Fruit fly (Drosophila melanogaster): ENCODE measurements around the gene SA1.

The SA1 gene

DNA sequence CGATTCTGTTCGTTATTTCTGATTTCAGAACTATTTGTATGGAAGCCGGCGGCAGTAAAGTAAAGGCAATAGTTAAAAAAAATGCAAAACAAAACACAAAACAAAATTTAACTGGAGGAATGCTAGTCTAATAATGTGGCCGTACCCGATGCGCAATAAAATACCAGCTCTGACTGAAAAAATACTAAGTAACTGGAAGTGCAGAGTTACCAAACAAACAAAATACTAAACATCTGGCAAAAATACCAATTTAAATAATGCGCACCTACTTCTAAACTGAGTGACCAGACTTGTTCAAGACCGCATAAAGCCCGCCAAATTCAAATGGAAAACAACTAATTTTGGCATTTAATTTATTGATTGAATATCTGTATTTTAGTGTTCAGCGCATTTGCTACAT lies 36.3 kb upstream of the SA1 start, which contains the start of gene Wee1:
Gene Wee1 (minus strand): TSS at position 175 of the 400 bp plus-strand sequence.
- TF ChIP-seq foxo (GFP tag; optimal IDR thresholded peaks at IDR 0.05) (no peak), woc (GFP tag; optimal IDR thresholded peaks at IDR 0.05) (no peak), Mio (GFP tag; optimal IDR thresholded peaks at IDR 0.05) (no peak), Dif (GFP tag; optimal IDR thresholded peaks at IDR 0.05; ENCODE audit: partially characterized antibody) (no peak), Myc (optimal IDR thresholded peaks at IDR 0.05) (no peak), Sp1 (GFP tag; optimal IDR thresholded peaks at IDR 0.05) (no peak), fru (GFP tag; optimal IDR thresholded peaks at IDR 0.05) (no peak), Hr83 (GFP tag; optimal IDR thresholded peaks at IDR 0.05; ENCODE audit: poor library complexity, severe bottlenecking) (no peak), Vsx2 (GFP tag; optimal IDR thresholded peaks at IDR 0.05; ENCODE audit: partially characterized antibody) (no peak), usp (GFP tag; optimal IDR thresholded peaks at IDR 0.05) (no peak), Dfd (GFP tag; optimal IDR thresholded peaks at IDR 0.05) (no peak), sage (GFP tag; optimal IDR thresholded peaks at IDR 0.05) (no peak), jim (GFP tag; optimal IDR thresholded peaks at IDR 0.05) (no peak), psq (GFP tag; optimal IDR thresholded peaks at IDR 0.05) (no peak), lola (GFP tag; optimal IDR thresholded peaks at IDR 0.05) (no peak), brk (GFP tag; optimal IDR thresholded peaks at IDR 0.05) (no peak), CG32264 (GFP tag; optimal IDR thresholded peaks at IDR 0.05) (no peak)

DNA sequence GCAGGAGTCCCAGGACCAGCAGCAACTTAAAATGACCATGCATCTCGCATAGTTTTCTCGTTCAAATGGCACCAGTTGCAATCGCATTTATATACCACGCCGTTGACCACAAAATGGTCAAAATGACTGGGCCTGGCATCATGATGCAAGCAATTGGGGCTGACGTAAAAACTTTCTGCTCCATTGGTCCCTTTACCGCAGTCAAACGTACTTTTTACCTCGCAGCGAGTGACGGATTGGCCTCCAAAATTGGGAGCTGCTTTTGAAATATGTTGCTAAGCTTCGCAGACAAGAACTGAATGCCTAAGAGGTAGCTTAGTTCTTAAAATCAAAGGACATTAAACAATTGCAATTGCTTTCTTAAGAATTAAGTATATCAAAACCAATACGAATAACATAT lies 33.9 kb upstream of the SA1 start, which contains the start of gene CG32829:
Gene CG32829 (minus strand): TSS at position 101 of the 400 bp plus-strand sequence.
- TF ChIP-seq dl (GFP tag; optimal IDR thresholded peaks at IDR 0.05; ENCODE audit: insufficient read depth in 1 of 2, partially characterized antibody in 2 of 2), result no peak
- TF ChIP-seq Vsx2 (GFP tag; optimal IDR thresholded peaks at IDR 0.05; ENCODE audit: partially characterized antibody), result no peak

DNA sequence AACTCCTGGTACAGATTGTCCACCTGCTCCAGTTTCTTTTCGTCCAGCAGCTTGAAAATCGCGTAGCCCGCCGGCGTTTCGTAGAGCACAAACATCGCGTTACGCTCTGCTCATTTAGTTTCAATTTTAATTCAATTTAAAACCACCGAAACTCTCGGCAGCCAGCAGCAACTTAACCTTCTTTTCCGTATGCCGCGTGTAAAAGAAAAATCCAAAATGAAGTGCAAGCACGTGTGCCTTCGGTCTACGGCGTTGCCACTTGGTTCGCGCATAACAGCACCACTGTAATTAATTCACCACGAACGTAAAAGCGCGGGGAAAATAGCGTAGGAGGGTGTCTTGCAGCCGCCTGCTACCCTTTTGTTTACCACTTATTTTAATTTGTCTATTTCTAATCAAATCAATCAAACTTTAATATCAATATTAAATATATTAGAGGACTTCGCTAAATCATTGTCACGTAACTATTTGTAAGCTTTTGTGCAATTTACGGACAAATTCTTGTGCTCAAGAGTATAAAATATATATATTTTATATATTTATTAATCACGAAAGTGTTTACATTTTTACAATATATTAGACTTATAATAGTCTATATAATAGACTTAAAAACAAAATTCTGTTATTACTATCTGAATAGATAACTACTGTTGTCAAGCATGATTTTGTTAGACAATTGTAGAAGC lies 31.6 kb upstream of the SA1 start, which contains the start of gene nop5:
Gene nop5 (minus strand): TSS at position 227 of the 686 bp plus-strand sequence.
- no peak for TF ChIP-seq dmrt93B (GFP tag; optimal IDR thresholded peaks at IDR 0.05)
- TF ChIP-seq fru (GFP tag; optimal IDR thresholded peaks at IDR 0.05), result no peak
- no peak for TF ChIP-seq dsf (GFP tag; optimal IDR thresholded peaks at IDR 0.05; ENCODE audit: borderline replicate concordance)
- TF ChIP-seq OdsH (GFP tag; optimal IDR thresholded peaks at IDR 0.05), result peak; percentile 51
- TF ChIP-seq HLH106 (tag; optimal IDR thresholded peaks at IDR 0.05), result peak; percentile 82
- no peak for TF ChIP-seq rgr (GFP tag; optimal IDR thresholded peaks at IDR 0.05)
- TF ChIP-seq Hr78 (GFP tag; optimal IDR thresholded peaks at IDR 0.05), result no peak
- TF ChIP-seq CG9705 (GFP tag; optimal IDR thresholded peaks at IDR 0.05), result peak; percentile 28
- peak; percentile 80 for TF ChIP-seq Sp1 (GFP tag; optimal IDR thresholded peaks at IDR 0.05)
- TF ChIP-seq Mio (GFP tag; optimal IDR thresholded peaks at IDR 0.05), result no peak
- no peak for TF ChIP-seq Dfd (GFP tag; optimal IDR thresholded peaks at IDR 0.05)
- TF ChIP-seq foxo (GFP tag; optimal IDR thresholded peaks at IDR 0.05), result no peak
- no peak for TF ChIP-seq Vsx2 (GFP tag; optimal IDR thresholded peaks at IDR 0.05; ENCODE audit: partially characterized antibody)
- TF ChIP-seq pan (optimal IDR thresholded peaks at IDR 0.05), result peak; percentile 87
- TF ChIP-seq woc (GFP tag; optimal IDR thresholded peaks at IDR 0.05), result peak; percentile 55
- no peak for TF ChIP-seq ey (GFP tag; optimal IDR thresholded peaks at IDR 0.05)
- TF ChIP-seq tai (GFP tag; optimal IDR thresholded peaks at IDR 0.05), result no peak
- no peak for TF ChIP-seq Rel (GFP tag; optimal IDR thresholded peaks at IDR 0.05)
- TF ChIP-seq Rel (tag; optimal IDR thresholded peaks at IDR 0.05), result peak; percentile 24
- TF ChIP-seq jim (GFP tag; optimal IDR thresholded peaks at IDR 0.05), result no peak
- TF ChIP-seq Dif (GFP tag; optimal IDR thresholded peaks at IDR 0.05; ENCODE audit: partially characterized antibody), result no peak
- no peak for TF ChIP-seq lola (GFP tag; optimal IDR thresholded peaks at IDR 0.05)
- no peak for TF ChIP-seq br (GFP tag; optimal IDR thresholded peaks at IDR 0.05)
- TF ChIP-seq Abd-B (GFP tag; optimal IDR thresholded peaks at IDR 0.05), result no peak
- no peak for TF ChIP-seq sv (GFP tag; optimal IDR thresholded peaks at IDR 0.05)
- no peak for TF ChIP-seq Hnf4 (GFP tag; optimal IDR thresholded peaks at IDR 0.05)
- no peak for TF ChIP-seq brk (GFP tag; optimal IDR thresholded peaks at IDR 0.05)
- TF ChIP-seq psq (GFP tag; optimal IDR thresholded peaks at IDR 0.05), result peak; percentile 69
- peak; percentile 60 for TF ChIP-seq Myc (optimal IDR thresholded peaks at IDR 0.05)
- no peak for TF ChIP-seq Jra (GFP tag; optimal IDR thresholded peaks at IDR 0.05)
- TF ChIP-seq CG32264 (GFP tag; optimal IDR thresholded peaks at IDR 0.05), result no peak
- no peak for TF ChIP-seq dl (GFP tag; optimal IDR thresholded peaks at IDR 0.05; ENCODE audit: insufficient read depth in 1 of 2, partially characterized antibody in 2 of 2)
- no peak for TF ChIP-seq sage (GFP tag; optimal IDR thresholded peaks at IDR 0.05)
- TF ChIP-seq h (GFP tag; optimal IDR thresholded peaks at IDR 0.05), result no peak
- TF ChIP-seq N (GFP tag; optimal IDR thresholded peaks at IDR 0.05), result no peak
- no peak for TF ChIP-seq usp (GFP tag; optimal IDR thresholded peaks at IDR 0.05)
- no peak for TF ChIP-seq Hr83 (GFP tag; optimal IDR thresholded peaks at IDR 0.05; ENCODE audit: poor library complexity, severe bottlenecking)
- TF ChIP-seq GATAd (GFP tag; optimal IDR thresholded peaks at IDR 0.05), result no peak
- TF ChIP-seq CrebA (GFP tag; optimal IDR thresholded peaks at IDR 0.05; ENCODE audit: borderline replicate concordance), result no peak

Data from whole organism, wandering third instar larva.